Worm (Caenorhabditis elegans) whole organism, L4 larva: ENCODE measurements around the gene ugt-24.
"Not testable (repeated sequence)": the region's sequence is repeated elsewhere in the genome, so short reads cannot be mapped to it uniquely, and the experiment has no call there.

Source experiments
- F26F4.8 ChIP-seq: fragments of 200-800 bp; sonication (Bioruptor generic); conservative IDR thresholded peaks from 2 replicates; pipeline ENCODE4 v1.3.6; 2022; ENCODE audit warnings: missing genetic modification characterization, missing compliant biosample characterization
- F37D6.2 ChIP-seq: sonication (generic microtip); optimal IDR thresholded peaks from 2 replicates; lab custom pipeline; 2016; ENCODE audit warnings: mild to moderate bottlenecking, missing genetic modification characterization, missing compliant biosample characterization
- F44E2.7 ChIP-seq: fragments of 200-800 bp; sonication (Bioruptor generic); IDR thresholded peaks from 2 replicates; pipeline ENCODE4 v2.1.2; 2022; ENCODE audit warnings: missing genetic modification characterization, missing compliant biosample characterization
- T26A8.4 ChIP-seq: fragments of 200-800 bp; sonication (Bioruptor generic); IDR thresholded peaks from 2 replicates; pipeline ENCODE4 v1.3.6; 2022; ENCODE audit warnings: missing genetic modification characterization, missing compliant biosample characterization
- Y48G9A.11 ChIP-seq: fragments of 200-800 bp; sonication (Bioruptor generic); IDR thresholded peaks from 2 replicates; pipeline ENCODE4 v1.3.6; 2022; ENCODE audit warnings: missing genetic modification reagents, missing genetic modification characterization, missing compliant biosample characterization
- ZK546.5 ChIP-seq, 2 experiments: sonication (generic microtip); optimal IDR thresholded peaks; 2 replicates each; lab custom pipeline; 2017; ENCODE audit warnings: missing biosample characterization in 2 of 2, missing genetic modification characterization in 2 of 2
- aha-1 ChIP-seq: fragments of 150-350 bp; peaks from one replicate; lab custom pipeline; 2014; ENCODE audit warnings: missing biosample characterization, missing genetic modification characterization
- ama-1 ChIP-seq: fragments of 150-350 bp; optimal IDR thresholded peaks from 2 replicates; lab custom pipeline; 2014; ENCODE audit warnings: inconsistent platforms, mixed read lengths
- attf-4 ChIP-seq: sonication (generic microtip); optimal IDR thresholded peaks from 3 replicates; lab custom pipeline; 2017; ENCODE audit warnings: missing biosample characterization, missing genetic modification characterization
- ceh-32 ChIP-seq: sonication (generic microtip); optimal IDR thresholded peaks from 2 replicates; lab custom pipeline; 2016; ENCODE audit warnings: mild to moderate bottlenecking, missing genetic modification characterization, missing compliant biosample characterization; ENCODE audit not compliant: poor library complexity
- ceh-44 ChIP-seq: fragments of 200-800 bp; sonication (Bioruptor generic); IDR thresholded peaks from 2 replicates; pipeline ENCODE4 v1.3.6; 2022; ENCODE audit warnings: missing genetic modification reagents, missing genetic modification characterization, missing compliant biosample characterization
- dmd-6 ChIP-seq: fragments of 200-800 bp; sonication (Bioruptor generic); IDR thresholded peaks from 2 replicates; pipeline ENCODE4 v1.3.6; 2022; ENCODE audit warnings: missing genetic modification reagents, missing genetic modification characterization, missing compliant biosample characterization
- dpl-1 ChIP-seq: fragments of 150-350 bp; optimal IDR thresholded peaks from 2 replicates; lab custom pipeline; 2014; ENCODE audit warnings: missing biosample characterization, missing genetic modification reagents, missing genetic modification characterization
- duxl-1 ChIP-seq: sonication (generic microtip); optimal IDR thresholded peaks from 2 replicates; lab custom pipeline; 2016; ENCODE audit warnings: mild to moderate bottlenecking, missing genetic modification characterization, moderate library complexity, missing compliant biosample characterization; ENCODE audit not compliant: poor library complexity
- hif-1 ChIP-seq, 2 experiments: sonication (generic microtip); optimal IDR thresholded peaks; 2 replicates each; lab custom pipeline; 2016 to 2017; ENCODE audit warnings: missing compliant biosample characterization in 2 of 2, missing genetic modification characterization in 2 of 2, missing genetic modification reagents in 2 of 2, missing genotype in 2 of 2, mild to moderate bottlenecking in 1 of 2
- hlh-11 ChIP-seq: fragments of 200-800 bp; sonication (Bioruptor generic); optimal IDR thresholded peaks from 2 replicates; lab custom pipeline; 2018; ENCODE audit warnings: mild to moderate bottlenecking, missing genetic modification characterization, missing compliant biosample characterization
- hlh-30 ChIP-seq: sonication (generic microtip); optimal IDR thresholded peaks from 2 replicates; lab custom pipeline; 2017; ENCODE audit warnings: antibody characterized with exemption, mild to moderate bottlenecking, missing genetic modification characterization, missing compliant biosample characterization; ENCODE audit not compliant: insufficient read depth
- lin-1 ChIP-seq: fragments of 200-800 bp; sonication (Bioruptor generic); IDR thresholded peaks from 2 replicates; pipeline ENCODE4 v1.3.6; 2022; ENCODE audit warnings: missing genetic modification reagents, missing genetic modification characterization, missing compliant biosample characterization
- lin-13 ChIP-seq: fragments of 150-350 bp; optimal IDR thresholded peaks from 2 replicates; lab custom pipeline; 2014; ENCODE audit warnings: missing biosample characterization, missing genetic modification reagents, missing genetic modification characterization
- lin-38 ChIP-seq: fragments of 200-800 bp; sonication (Bioruptor generic); IDR thresholded peaks from 2 replicates; pipeline ENCODE4 v1.3.6; 2022; ENCODE audit warnings: missing genetic modification reagents, missing genetic modification characterization, missing compliant biosample characterization
- lsy-2 ChIP-seq, 2 experiments: fragments of 150-350 bp in 1 of 2; sonication (generic microtip) in 1 of 2; optimal IDR thresholded peaks; 2 replicates each; lab custom pipeline; 2014 to 2017; ENCODE audit warnings: missing biosample characterization in 2 of 2, missing genetic modification characterization in 2 of 2
- madf-5 ChIP-seq, 2 experiments: fragments of 200-800 bp; sonication (Bioruptor generic); IDR thresholded peaks; 2 replicates each; pipeline ENCODE4 v1.3.6; 2022; ENCODE audit warnings: missing compliant biosample characterization in 2 of 2, missing genetic modification characterization in 2 of 2
- madf-9 ChIP-seq: fragments of 200-800 bp; sonication (Bioruptor generic); conservative IDR thresholded peaks from 2 replicates; pipeline ENCODE4 v1.3.6; 2022; ENCODE audit warnings: missing genetic modification reagents, missing genetic modification characterization, missing compliant biosample characterization
- mdt-29 ChIP-seq: fragments of 200-800 bp; sonication (Bioruptor generic); IDR thresholded peaks from 2 replicates; pipeline ENCODE4 v1.3.6; 2022; ENCODE audit warnings: missing genetic modification reagents, missing genetic modification characterization, missing compliant biosample characterization
- mes-2 ChIP-seq: sonication (generic microtip); optimal IDR thresholded peaks from 2 replicates; lab custom pipeline; 2016; ENCODE audit warnings: missing genotype, mild to moderate bottlenecking, missing genetic modification characterization, missing compliant biosample characterization; ENCODE audit not compliant: poor library complexity, severe bottlenecking
- mxl-3 ChIP-seq: fragments of 200-800 bp; sonication (Bioruptor generic); optimal IDR thresholded peaks from 2 replicates; lab custom pipeline; 2018; ENCODE audit warnings: mild to moderate bottlenecking, missing genetic modification characterization, missing compliant biosample characterization
- nhr-10 ChIP-seq: fragments of 150-350 bp; optimal IDR thresholded peaks from 2 replicates; lab custom pipeline; 2014; ENCODE audit warnings: missing biosample characterization, missing genetic modification characterization
- nhr-102 ChIP-seq: sonication (generic microtip); optimal IDR thresholded peaks from 2 replicates; lab custom pipeline; 2016; ENCODE audit warnings: mild to moderate bottlenecking, missing genetic modification characterization, moderate library complexity, missing compliant biosample characterization
- nhr-11 ChIP-seq: fragments of 150-350 bp; optimal IDR thresholded peaks from 2 replicates; lab custom pipeline; 2014; ENCODE audit warnings: missing biosample characterization, missing genetic modification characterization
- nhr-111 ChIP-seq: fragments of 200-800 bp; sonication (Bioruptor generic); optimal IDR thresholded peaks from 2 replicates; lab custom pipeline; 2018; ENCODE audit warnings: mild to moderate bottlenecking, missing genetic modification characterization, missing compliant biosample characterization
- nhr-25 ChIP-seq: sonication (generic microtip); optimal IDR thresholded peaks from 2 replicates; lab custom pipeline; 2017; ENCODE audit warnings: missing genetic modification characterization, mild to moderate bottlenecking, missing compliant biosample characterization, antibody characterized with exemption, moderate library complexity, borderline replicate concordance; ENCODE audit not compliant: insufficient read depth
- nhr-76 ChIP-seq: fragments of 150-350 bp; optimal IDR thresholded peaks from 2 replicates; lab custom pipeline; 2014; ENCODE audit warnings: missing biosample characterization, missing genetic modification characterization
- pqm-1 ChIP-seq: sonication (generic microtip); optimal IDR thresholded peaks from 2 replicates; lab custom pipeline; 2017; ENCODE audit warnings: missing biosample characterization, missing genetic modification characterization
- rbr-2 ChIP-seq: sonication (generic microtip); optimal IDR thresholded peaks from 2 replicates; lab custom pipeline; 2016; ENCODE audit warnings: missing genotype, missing genetic modification characterization, missing compliant biosample characterization
- unc-130 ChIP-seq: sonication (generic microtip); optimal IDR thresholded peaks from 2 replicates; lab custom pipeline; 2016; ENCODE audit warnings: missing genetic modification reagents, missing genetic modification characterization, missing compliant biosample characterization
- unc-39 ChIP-seq: sonication (generic microtip); optimal IDR thresholded peaks from 2 replicates; lab custom pipeline; 2017; ENCODE audit warnings: missing biosample characterization, missing genetic modification characterization
- unc-62 ChIP-seq, 3 experiments: fragments of 150-350 bp in 1 of 3; sonication (generic microtip); optimal IDR thresholded peaks in 2 of 3; peaks in 1 of 3; 1 replicate in 1 of 3; 2 replicates in 2 of 3; lab custom pipeline; 2014 to 2017; ENCODE audit warnings: missing biosample characterization in 3 of 3, missing genetic modification characterization in 3 of 3, missing genetic modification reagents in 3 of 3, missing genotype in 1 of 3
- vab-7 ChIP-seq: fragments of 200-800 bp; sonication (Bioruptor generic); IDR thresholded peaks from 2 replicates; pipeline ENCODE4 v1.3.6; 2022; ENCODE audit warnings: missing genetic modification reagents, missing genetic modification characterization, missing compliant biosample characterization
- zfp-3 ChIP-seq: fragments of 200-800 bp; sonication (Bioruptor generic); conservative IDR thresholded peaks from 2 replicates; pipeline ENCODE4 v1.3.6; 2022; ENCODE audit warnings: missing genetic modification reagents, missing genetic modification characterization, missing compliant biosample characterization
- ztf-11 ChIP-seq: fragments of 150-350 bp; optimal IDR thresholded peaks from 2 replicates; lab custom pipeline; 2014; ENCODE audit warnings: missing biosample characterization, missing genetic modification characterization
- ztf-7 ChIP-seq: fragments of 150-350 bp; optimal IDR thresholded peaks from 2 replicates; lab custom pipeline; 2014; ENCODE audit warnings: missing biosample characterization, missing genetic modification characterization

ugt-24 gene

DNA sequence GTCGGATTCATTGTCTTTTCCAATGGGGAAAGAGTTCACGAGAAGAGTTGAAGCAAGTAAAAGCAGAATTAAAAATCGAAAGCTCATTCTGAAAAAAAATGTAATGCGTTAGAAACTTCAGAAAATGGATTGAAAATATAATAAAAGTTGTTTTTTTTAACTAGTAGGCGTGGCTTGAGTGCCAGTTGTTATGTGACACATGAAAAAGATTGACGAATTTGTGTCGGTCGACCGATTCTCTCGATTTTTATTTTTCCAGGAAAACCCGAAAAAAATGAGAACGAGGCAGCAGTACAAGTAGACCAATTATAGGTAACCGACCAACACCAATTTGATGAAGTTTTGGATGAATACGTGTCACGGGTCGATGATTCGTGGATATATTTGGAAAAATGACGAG is 49.2 kb upstream of the ugt-24 start, which contains the start of gene nlp-16:
Gene nlp-16, minus strand, starts transcription at position 101 of the 400 bp plus-strand sequence.
- no peak for TF ChIP-seq ztf-11 (tag; lab: Kevin White, UChicago)
- TF ChIP-seq F44E2.7 (GFP tag; lab: Robert Waterston, UW) = no peak
- TF ChIP-seq, all 104 proteins: peak for 0

DNA sequence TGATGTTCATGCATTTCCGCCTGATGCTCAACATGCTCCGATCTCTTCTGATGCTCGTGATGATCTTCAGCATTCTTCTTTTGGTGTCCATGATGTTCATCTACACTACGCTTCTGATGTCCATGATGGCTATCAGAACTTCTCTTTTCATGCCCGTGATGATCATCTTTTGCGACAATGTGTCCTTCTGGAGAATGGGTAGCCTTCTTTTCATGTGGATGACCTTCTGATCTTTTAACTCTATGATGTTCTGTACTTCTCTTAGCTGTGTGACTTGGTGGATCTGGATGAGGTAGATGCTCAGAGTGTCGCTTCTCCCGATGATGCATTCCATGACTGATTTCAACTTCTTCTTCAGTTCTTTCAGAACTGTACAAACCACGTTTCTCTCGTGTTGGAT is 48.4 kb upstream of the ugt-24 start:
- TF ChIP-seq hif-1 (tag; optimal IDR thresholded peaks at IDR 0.05; lab: Kevin White, UChicago) = no peak
- TF ChIP-seq unc-62 (GFP tag; optimal IDR thresholded peaks at IDR 0.05 in 1 of 2; lab: Kevin White, UChicago) = peak in 1 of 2 experiments; percentile 90
- no peak for TF ChIP-seq unc-62 (tag; optimal IDR thresholded peaks at IDR 0.05; lab: Kevin White, UChicago)

DNA sequence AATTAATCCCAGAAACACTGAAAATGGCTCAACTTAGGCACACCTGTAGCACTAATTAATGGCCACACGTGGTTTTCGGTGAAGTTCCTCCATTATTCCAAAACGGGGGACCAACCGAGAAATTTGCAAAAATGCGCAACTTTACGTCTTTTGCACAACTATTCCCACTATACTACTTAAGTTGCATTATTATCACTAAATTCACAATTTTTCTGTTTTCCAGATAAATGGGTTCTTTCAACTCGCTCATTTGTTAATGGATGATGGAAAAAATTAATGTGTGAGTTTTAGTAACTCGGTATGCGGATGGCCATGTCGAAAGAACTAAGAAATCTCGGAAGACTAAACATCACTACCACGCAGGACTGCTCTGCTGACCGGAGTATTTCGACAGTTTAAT is 44.1 kb upstream of the ugt-24 start, which contains the start of gene T13A10.64:
Gene T13A10.64, plus strand, starts transcription at position 301 of the 400 bp plus-strand sequence.
- TF ChIP-seq madf-9 (GFP tag; lab: Robert Waterston, UW) = no peak
- no peak for TF ChIP-seq lin-13 (GFP tag; lab: Kevin White, UChicago)
- no peak for TF ChIP-seq Y48G9A.11 (GFP tag; lab: Robert Waterston, UW)
- no peak for TF ChIP-seq ztf-7 (tag; lab: Kevin White, UChicago)
- no peak for TF ChIP-seq vab-7 (GFP tag; lab: Robert Waterston, UW)
- no peak for TF ChIP-seq pqm-1
- TF ChIP-seq T26A8.4 (GFP tag; lab: Robert Waterston, UW) = no peak
- TF ChIP-seq nhr-11 (tag; lab: Kevin White, UChicago) = no peak
- TF ChIP-seq attf-4 = no peak
- TF ChIP-seq nhr-111 (GFP tag; lab: Kevin White, UChicago) = no peak
- TF ChIP-seq nhr-102 (tag; lab: Kevin White, UChicago) = no peak
- no peak for TF ChIP-seq dpl-1 (GFP tag; lab: Kevin White, UChicago)
- no peak for TF ChIP-seq madf-5 (GFP tag; IDR thresholded peaks at IDR 0.05; lab: Robert Waterston, UW)
- TF ChIP-seq ZK546.5 (tag; optimal IDR thresholded peaks at IDR 0.05; lab: Kevin White, UChicago) = no peak
- no peak for TF ChIP-seq lin-1 (GFP tag; lab: Robert Waterston, UW)
- TF ChIP-seq, all 104 proteins: peak for 0

DNA sequence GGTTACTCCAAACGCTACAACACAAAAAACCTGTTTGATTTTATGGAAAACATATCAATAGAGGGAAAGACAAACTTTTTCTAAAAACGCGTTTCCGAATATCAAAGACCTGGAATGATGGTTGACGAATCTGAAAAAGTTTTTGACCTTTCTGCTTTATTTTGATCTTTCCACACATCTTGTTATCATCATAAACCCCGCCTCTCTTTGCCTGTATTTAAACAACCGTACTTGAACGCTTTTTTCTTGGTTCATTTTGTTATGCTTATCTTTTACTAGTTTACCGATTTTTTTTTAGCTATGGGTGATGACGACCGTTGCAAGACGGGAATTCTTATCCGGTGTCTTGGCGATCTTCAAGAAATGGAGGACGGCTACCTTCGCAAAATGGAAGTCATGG is 42.5 kb upstream of the ugt-24 start, which contains the start of gene T13A10.2:
Gene T13A10.2, plus strand, starts transcription at position 301 of the 400 bp plus-strand sequence.
- not testable (repeated sequence) for TF ChIP-seq madf-9 (GFP tag; lab: Robert Waterston, UW); aha-1 (tag; lab: Kevin White, UChicago); nhr-25 (tag; lab: Kevin White, UChicago)

DNA sequence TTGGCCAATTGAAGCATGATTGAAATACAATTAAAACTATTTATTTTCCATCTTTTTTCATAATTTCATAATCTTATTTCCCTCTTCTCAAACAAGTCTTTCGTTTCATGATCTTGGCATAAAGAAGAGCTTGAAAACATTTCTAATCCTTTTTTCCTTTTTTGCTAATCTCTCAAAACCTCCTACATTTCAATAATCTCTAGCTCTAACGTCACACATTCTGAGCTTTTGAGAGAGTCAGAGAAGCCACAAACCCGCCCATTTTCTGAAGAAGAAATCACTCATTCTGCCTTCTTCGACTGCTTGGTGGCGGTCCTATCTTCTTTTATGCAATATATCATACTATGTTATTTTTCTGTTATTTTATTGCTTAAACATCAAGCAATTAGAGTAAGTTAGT is 39.1 kb upstream of the ugt-24 start, which contains the start of gene F58F9.1:
Gene F58F9.1, plus strand, starts transcription at position 251 of the 400 bp plus-strand sequence.
- TF ChIP-seq zfp-3 (GFP tag; lab: Robert Waterston, UW) (no peak), unc-130 (GFP tag; lab: Kevin White, UChicago) (no peak), hlh-11 (tag; lab: Kevin White, UChicago) (no peak), nhr-76 (no peak), ama-1 (lab: Kevin White, UChicago) (no peak), dmd-6 (GFP tag; lab: Robert Waterston, UW) (no peak), F26F4.8 (GFP tag; lab: Robert Waterston, UW) (no peak), mes-2 (no peak), F37D6.2 (tag; lab: Kevin White, UChicago) (no peak), unc-62 (GFP tag; optimal IDR thresholded peaks at IDR 0.05 in 1 of 2; lab: Kevin White, UChicago) (peak in 1 of 2 experiments; percentile 16), unc-62 (tag; optimal IDR thresholded peaks at IDR 0.05; lab: Kevin White, UChicago) (no peak), duxl-1 (tag; lab: Kevin White, UChicago) (no peak), rbr-2 (tag; lab: Kevin White, UChicago) (no peak), F44E2.7 (GFP tag; lab: Robert Waterston, UW) (no peak), mdt-29 (GFP tag; lab: Robert Waterston, UW) (no peak), nhr-10 (tag; lab: Kevin White, UChicago) (no peak), aha-1 (tag; lab: Kevin White, UChicago) (peak; percentile 44), lsy-2 (tag; optimal IDR thresholded peaks at IDR 0.05; lab: Kevin White, UChicago) (no peak), ceh-44 (GFP tag; lab: Robert Waterston, UW) (no peak), hlh-30 (tag; lab: Kevin White, UChicago) (peak; percentile 6), lin-38 (GFP tag; lab: Robert Waterston, UW) (no peak), mxl-3 (GFP tag; lab: Kevin White, UChicago) (no peak), ceh-32 (tag; lab: Kevin White, UChicago) (no peak), unc-39 (tag; lab: Kevin White, UChicago) (no peak)
